Worm (Caenorhabditis elegans) whole organism, young adult: ENCODE measurements around the gene Y71G10AR.4.

Experiments
- tlf-1 ChIP-seq: fragments of 200-800 bp; sonication (Bioruptor generic); optimal IDR thresholded peaks from 2 replicates; lab custom pipeline; 2018; ENCODE audit warnings: mild to moderate bottlenecking, missing genetic modification characterization, missing compliant biosample characterization
- unc-130 ChIP-seq: sonication (generic microtip); optimal IDR thresholded peaks from 2 replicates; lab custom pipeline; 2016; ENCODE audit warnings: missing genetic modification reagents, missing genetic modification characterization, missing compliant biosample characterization

- TF ChIP-seq unc-130 (GFP tag; lab: Kevin White, UChicago) (no peak), tlf-1 (GFP tag; lab: Kevin White, UChicago) (no peak)
Observed at ce11 chrIV:2220896-2221295, 22.1 kb downstream of the Y71G10AR.4 start.
